Fruit fly (Drosophila melanogaster): ENCODE results near the gene CG6738.

Gene CG6738

DNA sequence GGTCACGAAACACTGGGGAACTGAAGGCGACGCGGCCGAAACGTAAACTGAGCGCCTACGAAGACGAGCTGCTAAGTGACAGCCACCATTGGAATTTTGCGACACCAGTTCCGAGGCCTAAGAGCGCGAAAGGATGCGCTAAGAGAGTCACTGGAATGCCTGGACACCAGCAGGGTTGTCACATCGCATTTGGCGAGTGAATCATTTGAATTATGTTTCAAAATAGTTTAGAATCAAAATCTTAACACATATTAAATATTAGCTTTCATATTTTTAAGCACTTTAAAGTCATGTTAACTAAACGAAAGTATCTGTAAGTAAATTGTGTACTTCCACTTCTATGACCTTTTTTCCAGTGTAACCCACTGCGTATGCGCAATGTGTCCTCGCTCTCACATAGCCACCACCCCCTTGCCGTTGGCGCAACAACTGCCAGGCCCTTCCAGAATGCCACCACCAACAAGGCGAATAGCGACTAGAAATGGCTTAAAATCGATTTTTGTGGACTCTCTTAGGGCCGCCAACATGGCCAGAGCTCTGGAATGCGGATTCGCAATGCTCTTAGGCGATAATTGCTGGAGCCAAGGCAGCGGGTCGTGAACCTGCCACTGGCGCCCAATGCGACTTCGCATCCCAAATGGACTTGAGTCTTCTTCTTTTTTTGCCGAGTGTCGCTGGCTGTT lies 13.5 kb downstream of the CG6738 start, which contains the start of gene Cow (continued):
- TF ChIP-seq CG8632 (GFP tag; optimal IDR thresholded peaks at IDR 0.05) = peak; percentile 7
- TF ChIP-seq CG9139 (GFP tag; optimal IDR thresholded peaks at IDR 0.05) = no peak
- peak in 1 of 2 experiments; percentile 2 for TF ChIP-seq salr (GFP tag; optimal IDR thresholded peaks at IDR 0.05)
- TF ChIP-seq Hr39 (GFP tag; optimal IDR thresholded peaks at IDR 0.05) = peak; percentile 15
- peak; percentile 48 for TF ChIP-seq CG10669 (GFP tag; optimal IDR thresholded peaks at IDR 0.05)
- no peak for TF ChIP-seq fkh (GFP tag; optimal IDR thresholded peaks at IDR 0.05)
- TF ChIP-seq CG6163 (GFP tag; IDR thresholded peaks at IDR 0.05) = peak; percentile 59
- TF ChIP-seq OdsH (GFP tag; optimal IDR thresholded peaks at IDR 0.05) = peak; percentile 48
- no peak for TF ChIP-seq Lpt (GFP tag; optimal IDR thresholded peaks at IDR 0.05)
- peak; percentile 2 for TF ChIP-seq CG11762 (GFP tag; optimal IDR thresholded peaks at IDR 0.05; ENCODE audit: insufficient read depth)
- TF ChIP-seq CG6276 (GFP tag; optimal IDR thresholded peaks at IDR 0.05) = peak; percentile 13
- peak; percentile 40 for TF ChIP-seq cyc (GFP tag; optimal IDR thresholded peaks at IDR 0.05)
- TF ChIP-seq CG6792 (GFP tag; optimal IDR thresholded peaks at IDR 0.05) = peak; percentile 40
- no peak for TF ChIP-seq fd85E (GFP tag; optimal IDR thresholded peaks at IDR 0.05)
- peak; percentile 33 for TF ChIP-seq dsx (GFP tag; optimal IDR thresholded peaks at IDR 0.05; ENCODE audit: poor library complexity, severe bottlenecking)
- TF ChIP-seq CG6854 (GFP tag; optimal IDR thresholded peaks at IDR 0.05) = no peak
- TF ChIP-seq Hr4 (GFP tag; optimal IDR thresholded peaks at IDR 0.05) = peak; percentile 52
- TF ChIP-seq Met (GFP tag; optimal IDR thresholded peaks at IDR 0.05) = peak; percentile 37
- peak; percentile 33 for TF ChIP-seq acj6 (GFP tag; optimal IDR thresholded peaks at IDR 0.05)
- TF ChIP-seq CG6808 (GFP tag; optimal IDR thresholded peaks at IDR 0.05) = peak; percentile 12

DNA sequence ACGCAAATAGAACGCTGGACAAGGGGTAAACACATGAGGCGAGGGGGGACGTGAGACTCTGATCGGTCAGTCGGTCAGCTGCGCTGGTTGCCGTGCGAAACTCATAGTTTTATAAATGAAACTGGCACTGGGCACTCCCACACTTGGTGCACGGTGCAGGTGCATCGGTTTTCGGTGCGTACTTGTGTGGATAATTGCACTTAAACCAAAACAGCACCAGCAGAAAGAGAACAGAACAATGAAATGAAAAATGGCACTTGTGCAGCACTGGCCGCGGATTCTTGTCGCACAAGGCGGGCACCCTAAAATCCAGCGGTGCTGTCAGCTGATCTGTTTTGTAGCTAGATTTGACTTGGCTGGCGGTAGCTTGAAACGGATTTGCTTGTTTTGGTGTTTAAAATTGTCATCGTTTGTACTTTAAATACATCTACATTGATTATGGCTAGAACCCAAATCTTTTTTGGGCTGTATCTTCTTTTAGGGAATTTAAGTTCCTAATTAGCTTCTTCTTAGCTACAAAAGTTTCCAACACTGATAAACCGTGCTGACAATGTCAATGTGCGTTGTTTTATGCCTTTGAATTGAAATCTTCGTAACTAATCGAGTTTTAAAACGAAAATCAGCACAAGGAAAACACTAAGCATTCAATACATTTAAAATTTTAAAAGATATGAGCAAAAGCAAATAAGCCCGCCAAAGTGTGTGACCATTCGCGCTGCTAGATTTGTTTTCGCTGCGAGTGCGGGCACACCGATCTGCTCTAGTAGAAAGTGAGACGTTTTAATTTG lies 18.5 kb downstream of the CG6738 start, which contains the start of the genes Rassf and CenB1A:
Gene Rassf, minus strand, starts transcription at position 249 of the 788 bp plus-strand sequence.
Gene CenB1A, plus strand, starts transcription at position 718 of the 788 bp plus-strand sequence.
- TF ChIP-seq lz (GFP tag; optimal IDR thresholded peaks at IDR 0.05) (peak; percentile 66), CG6808 (GFP tag; optimal IDR thresholded peaks at IDR 0.05) (peak; percentile 29), CG10631 (GFP tag; optimal IDR thresholded peaks at IDR 0.05) (peak; percentile 44), net (GFP tag; optimal IDR thresholded peaks at IDR 0.05) (no peak), Lpt (GFP tag; optimal IDR thresholded peaks at IDR 0.05) (no peak), salr (GFP tag; optimal IDR thresholded peaks at IDR 0.05) (peak in 1 of 2 experiments; percentile 24), CG7368 (GFP tag; optimal IDR thresholded peaks at IDR 0.05) (peak; percentile 38), Ets21C (GFP tag; optimal IDR thresholded peaks at IDR 0.05) (no peak), fd59A (GFP tag; optimal IDR thresholded peaks at IDR 0.05) (no peak), pdm3 (GFP tag; optimal IDR thresholded peaks at IDR 0.05) (no peak), CG3919 (GFP tag; optimal IDR thresholded peaks at IDR 0.05) (peak; percentile 58), topi (GFP tag; optimal IDR thresholded peaks at IDR 0.05) (peak; percentile 51), Blimp-1 (GFP tag; optimal IDR thresholded peaks at IDR 0.05) (no peak), CG11294 (GFP tag; IDR thresholded peaks at IDR 0.05) (no peak; the same call in 1 of the 2 replicates), CG6276 (GFP tag; optimal IDR thresholded peaks at IDR 0.05) (no peak), Eip78C (GFP tag) (peak; percentile 66), Sox15 (GFP tag; optimal IDR thresholded peaks at IDR 0.05) (peak; percentile 33), CG6854 (GFP tag; optimal IDR thresholded peaks at IDR 0.05) (peak; percentile 42), ss (GFP tag; optimal IDR thresholded peaks at IDR 0.05) (peak in 1 of 2 experiments; percentile 20), fd85E (GFP tag; optimal IDR thresholded peaks at IDR 0.05) (no peak), achi (GFP tag; optimal IDR thresholded peaks at IDR 0.05) (peak; percentile 28), Ets96B (tag; optimal IDR thresholded peaks at IDR 0.05) (peak; percentile 15), CG31627 (GFP tag; optimal IDR thresholded peaks at IDR 0.05) (peak; percentile 68), Eip93F (GFP tag; optimal IDR thresholded peaks at IDR 0.05) (no peak), Gug (GFP tag; IDR thresholded peaks at IDR 0.05) (no peak), Hr4 (GFP tag; optimal IDR thresholded peaks at IDR 0.05) (no peak), CG11762 (GFP tag; optimal IDR thresholded peaks at IDR 0.05; ENCODE audit: insufficient read depth) (peak; percentile 7), CG11902 (GFP tag; optimal IDR thresholded peaks at IDR 0.05) (peak; percentile 45), OdsH (GFP tag; optimal IDR thresholded peaks at IDR 0.05) (no peak), Met (GFP tag; optimal IDR thresholded peaks at IDR 0.05) (no peak), fkh (GFP tag; optimal IDR thresholded peaks at IDR 0.05) (peak; percentile 39), dsx (GFP tag; optimal IDR thresholded peaks at IDR 0.05; ENCODE audit: poor library complexity, severe bottlenecking) (no peak), CG8319 (GFP tag; optimal IDR thresholded peaks at IDR 0.05) (peak; percentile 20), CG32006 (GFP tag; optimal IDR thresholded peaks at IDR 0.05) (peak; percentile 43), acj6 (GFP tag; optimal IDR thresholded peaks at IDR 0.05) (peak; percentile 46), svp (GFP tag) (peak; percentile 76), Sox14 (GFP tag; optimal IDR thresholded peaks at IDR 0.05) (peak; percentile 87), CG15336 (GFP tag; IDR thresholded peaks at IDR 0.05) (no peak; the same call in 1 of the 2 replicates)
